Fruit fly (Drosophila melanogaster) whole organism, embryonic: ENCODE measurements around the gene Top3alpha.

Experiments
- Abd-B ChIP-seq: fragments of 200-800 bp; sonication (Bioruptor generic); optimal IDR thresholded peaks from 2 replicates; lab custom pipeline; 2018; ENCODE audit warnings: missing biosample characterization, mild to moderate bottlenecking, missing genetic modification characterization, moderate library complexity
- Atf6 ChIP-seq: fragments of 200-800 bp; sonication (Bioruptor generic); IDR thresholded peaks from 2 replicates; pipeline ENCODE4 v1.3.6; 2022; ENCODE audit warnings: missing biosample characterization, missing genetic modification characterization
- BtbVII ChIP-seq: fragments of 200-800 bp; sonication (Bioruptor generic); optimal IDR thresholded peaks from 3 replicates; lab custom pipeline; 2017; ENCODE audit warnings: missing biosample characterization, mild to moderate bottlenecking, missing genetic modification characterization
- CG10321 ChIP-seq: fragments of 200-800 bp; sonication (Bioruptor generic); IDR thresholded peaks from 2 replicates; pipeline ENCODE4 v1.3.6; 2022; ENCODE audit warnings: missing biosample characterization, missing genetic modification characterization
- CG12942 ChIP-seq: fragments of 200-800 bp; sonication (Bioruptor generic); optimal IDR thresholded peaks from 3 replicates; lab custom pipeline; 2016; ENCODE audit warnings: missing biosample characterization, missing genetic modification characterization
- CG13894 ChIP-seq: fragments of 200-800 bp; sonication (Bioruptor generic); optimal IDR thresholded peaks from 3 replicates; lab custom pipeline; 2018; ENCODE audit warnings: missing biosample characterization, mild to moderate bottlenecking, missing genetic modification characterization, moderate library complexity
- CG15601 ChIP-seq: fragments of 200-800 bp; sonication (Bioruptor generic); optimal IDR thresholded peaks from 3 replicates; lab custom pipeline; 2019; ENCODE audit warnings: missing biosample characterization, mild to moderate bottlenecking, missing genetic modification characterization, moderate library complexity
- CG1603 ChIP-seq: fragments of 200-800 bp; sonication (Bioruptor generic); optimal IDR thresholded peaks from 2 replicates; lab custom pipeline; 2019; ENCODE audit warnings: missing biosample characterization, mild to moderate bottlenecking, missing genetic modification characterization, moderate library complexity
- CG18619 ChIP-seq: fragments of 200-800 bp; sonication (Bioruptor generic); optimal IDR thresholded peaks from 3 replicates; lab custom pipeline; 2017; ENCODE audit warnings: missing biosample characterization, mild to moderate bottlenecking, missing genetic modification characterization
- CG2199 ChIP-seq: fragments of 200-800 bp; sonication (Bioruptor generic); IDR thresholded peaks from 3 replicates; pipeline ENCODE4 v1.3.6; 2022; ENCODE audit warnings: missing biosample characterization, missing genetic modification characterization
- CG3163 ChIP-seq: fragments of 200-800 bp; sonication (Bioruptor generic); optimal IDR thresholded peaks from 3 replicates; lab custom pipeline; 2016; ENCODE audit warnings: missing biosample characterization, missing genetic modification characterization
- CG32767 ChIP-seq: fragments of 200-800 bp; sonication (Bioruptor generic); IDR thresholded peaks from 2 replicates; pipeline ENCODE4 v1.3.6; 2022; ENCODE audit warnings: missing biosample characterization, missing genetic modification characterization
- CG34376 ChIP-seq: fragments of 200-800 bp; sonication (Bioruptor generic); optimal IDR thresholded peaks from 2 replicates; lab custom pipeline; 2018; ENCODE audit warnings: missing biosample characterization, mild to moderate bottlenecking, missing genetic modification characterization
- CG34422 ChIP-seq: fragments of 200-800 bp; sonication (Bioruptor generic); IDR thresholded peaks from 3 replicates; pipeline ENCODE4 v1.3.6; 2022; ENCODE audit warnings: missing biosample characterization, missing genetic modification characterization
- CG4617 ChIP-seq: fragments of 200-800 bp; sonication (Bioruptor generic); optimal IDR thresholded peaks from 3 replicates; lab custom pipeline; 2016; ENCODE audit warnings: missing biosample characterization, missing genetic modification characterization, borderline replicate concordance
- CG5180 ChIP-seq: fragments of 200-800 bp; sonication (Bioruptor generic); optimal IDR thresholded peaks from 3 replicates; lab custom pipeline; 2017; ENCODE audit warnings: missing biosample characterization, missing genetic modification characterization, mild to moderate bottlenecking, moderate library complexity, missing genetic modification reagents
- CG6689 ChIP-seq: fragments of 200-800 bp; sonication (Bioruptor generic); IDR thresholded peaks from 2 replicates; pipeline ENCODE4 v1.3.6; 2022; ENCODE audit warnings: missing biosample characterization, missing genetic modification characterization
- CrebB ChIP-seq: fragments of 200-800 bp; sonication (Bioruptor generic); optimal IDR thresholded peaks from 3 replicates; lab custom pipeline; 2018; ENCODE audit warnings: missing biosample characterization, mild to moderate bottlenecking, missing genetic modification characterization
- D ChIP-seq, 2 experiments: fragments of 200-800 bp in 1 of 2; fragments of >200 bp in 1 of 2; sonication (Bioruptor generic) in 1 of 2; optimal IDR thresholded peaks; 2 replicates in 1 of 2; 3 replicates in 1 of 2; lab custom pipeline; 2017; ENCODE audit warnings: mild to moderate bottlenecking in 1 of 2, missing biosample characterization in 1 of 2, missing genetic modification characterization in 1 of 2, missing genetic modification reagents in 1 of 2
- Dbx ChIP-seq: fragments of 200-800 bp; sonication (Bioruptor generic); IDR thresholded peaks from 3 replicates; pipeline ENCODE4 v1.3.6; 2022; ENCODE audit warnings: missing biosample characterization, missing genetic modification characterization
- Deaf1 ChIP-seq: fragments of 200-800 bp; optimal IDR thresholded peaks from 3 replicates; lab custom pipeline; 2019; ENCODE audit warnings: missing biosample characterization, mild to moderate bottlenecking, missing genetic modification characterization, moderate library complexity
- Eip74EF ChIP-seq, 2 experiments: fragments of 200-800 bp in 1 of 2; fragments of >200 bp in 1 of 2; sonication (Bioruptor generic) in 1 of 2; optimal IDR thresholded peaks; 2 replicates each; lab custom pipeline; 2017 to 2019; ENCODE audit warnings: missing biosample characterization in 2 of 2, missing genetic modification characterization in 2 of 2, mild to moderate bottlenecking in 1 of 2, moderate library complexity in 1 of 2
- Hr3 ChIP-seq: fragments of 200-800 bp; sonication (Bioruptor generic); optimal IDR thresholded peaks from 3 replicates; lab custom pipeline; 2016; ENCODE audit warnings: missing biosample characterization, missing genetic modification characterization
- Kr ChIP-seq: fragments of 200-800 bp; sonication (Bioruptor generic); optimal IDR thresholded peaks from 2 replicates; lab custom pipeline; 2017; ENCODE audit warnings: missing biosample characterization, mild to moderate bottlenecking, missing genetic modification characterization
- Lim3 ChIP-seq: fragments of 200-800 bp; sonication (Bioruptor generic); IDR thresholded peaks from 2 replicates; pipeline ENCODE4 v1.3.6; 2022; ENCODE audit warnings: missing biosample characterization, missing genetic modification characterization
- Med ChIP-seq: fragments of 200-800 bp; sonication (Bioruptor generic); peaks from one replicate; lab custom pipeline; 2016; ENCODE audit warnings: missing biosample characterization, missing genetic modification characterization, mild to moderate bottlenecking, inconsistent platforms, moderate library complexity
- Taf1 ChIP-seq: fragments of 200-800 bp; sonication (Bioruptor generic); IDR thresholded peaks from 2 replicates; pipeline ENCODE4 v1.3.6; 2022; ENCODE audit warnings: missing biosample characterization, missing genetic modification characterization
- Trl ChIP-seq, 3 experiments: fragments of >200 bp in 2 of 3; fragments of 200-800 bp in 1 of 3; sonication (Bioruptor generic) in 1 of 3; optimal IDR thresholded peaks; 2 replicates in 1 of 3; 3 replicates in 2 of 3; lab custom pipeline; 2016 to 2017; ENCODE audit warnings: missing biosample characterization in 1 of 3, missing genetic modification characterization in 1 of 3
- amos ChIP-seq: fragments of 200-800 bp; sonication (Bioruptor generic); IDR thresholded peaks from 2 replicates; pipeline ENCODE4 v1.3.6; 2022; ENCODE audit warnings: missing biosample characterization, missing genetic modification characterization; ENCODE audit not compliant: partially characterized antibody
- ato ChIP-seq: fragments of 200-800 bp; sonication (Bioruptor generic); IDR thresholded peaks from 2 replicates; pipeline ENCODE4 v1.3.6; 2022; ENCODE audit warnings: missing biosample characterization, missing genetic modification characterization; ENCODE audit not compliant: partially characterized antibody
- bcd ChIP-seq: fragments of 200-800 bp; sonication (Bioruptor generic); optimal IDR thresholded peaks from 2 replicates; lab custom pipeline; 2017; ENCODE audit warnings: missing biosample characterization, mild to moderate bottlenecking, missing genetic modification characterization
- chinmo ChIP-seq: fragments of 200-800 bp; sonication (Bioruptor generic); IDR thresholded peaks from 4 replicates; pipeline ENCODE4 v1.3.6; 2022; ENCODE audit warnings: missing biosample characterization, missing genetic modification characterization; ENCODE audit not compliant: partially characterized antibody
- crp ChIP-seq, 2 experiments: fragments of 200-800 bp; sonication (Bioruptor generic); optimal IDR thresholded peaks; 2 replicates in 1 of 2; 3 replicates in 1 of 2; lab custom pipeline; 2017; ENCODE audit warnings: missing biosample characterization in 2 of 2, missing genetic modification characterization in 2 of 2, mild to moderate bottlenecking in 1 of 2, moderate library complexity in 1 of 2
- dmrt99B ChIP-seq: fragments of 200-800 bp; sonication (Bioruptor generic); optimal IDR thresholded peaks from 2 replicates; lab custom pipeline; 2018; ENCODE audit warnings: missing biosample characterization, mild to moderate bottlenecking, missing genetic modification characterization, moderate library complexity
- esg ChIP-seq: fragments of 200-800 bp; sonication (Bioruptor generic); conservative IDR thresholded peaks from 2 replicates; pipeline ENCODE4 v1.3.6; 2022; ENCODE audit warnings: missing biosample characterization, missing genetic modification characterization
- eve ChIP-seq, 2 experiments: fragments of >200 bp; optimal IDR thresholded peaks; 2 replicates each; lab custom pipeline; 2017; ENCODE audit warnings: missing biosample characterization in 2 of 2, missing genetic modification characterization in 2 of 2
- exex ChIP-seq: fragments of 200-800 bp; sonication (Bioruptor generic); optimal IDR thresholded peaks from 4 replicates; lab custom pipeline; 2018; ENCODE audit warnings: missing biosample characterization, mild to moderate bottlenecking, missing genetic modification characterization, moderate library complexity
- kay ChIP-seq: fragments of 200-800 bp; sonication (Bioruptor generic); optimal IDR thresholded peaks from 2 replicates; lab custom pipeline; 2016; ENCODE audit warnings: missing biosample characterization, missing genetic modification characterization
- kni ChIP-seq: fragments of 200-800 bp; sonication (Bioruptor generic); optimal IDR thresholded peaks from 3 replicates; lab custom pipeline; 2017; ENCODE audit warnings: mild to moderate bottlenecking, missing biosample characterization, missing genetic modification reagents, missing genetic modification characterization
- knrl ChIP-seq: fragments of 200-800 bp; sonication (Bioruptor generic); IDR thresholded peaks from 3 replicates; pipeline ENCODE4 v1.3.6; 2022; ENCODE audit warnings: missing biosample characterization, missing genetic modification characterization; ENCODE audit not compliant: partially characterized antibody
- nom ChIP-seq: fragments of 200-800 bp; sonication (Bioruptor generic); optimal IDR thresholded peaks from 2 replicates; lab custom pipeline; 2017; ENCODE audit warnings: missing biosample characterization, missing genetic modification characterization, mild to moderate bottlenecking, moderate library complexity, missing genetic modification reagents
- pho ChIP-seq: fragments of 200-800 bp; sonication (Bioruptor generic); optimal IDR thresholded peaks from 2 replicates; lab custom pipeline; 2016; ENCODE audit warnings: missing biosample characterization, missing genetic modification characterization
- sd ChIP-seq: fragments of 200-800 bp; sonication (Bioruptor generic); optimal IDR thresholded peaks from 3 replicates; lab custom pipeline; 2018; ENCODE audit warnings: missing biosample characterization, mild to moderate bottlenecking, missing genetic modification characterization, moderate library complexity
- sens ChIP-seq: fragments of 200-800 bp; sonication (Bioruptor generic); peaks from one replicate; lab custom pipeline; 2016; ENCODE audit warnings: missing biosample characterization, missing genetic modification characterization
- sug ChIP-seq: fragments of 200-800 bp; optimal IDR thresholded peaks from 2 replicates; lab custom pipeline; 2019; ENCODE audit warnings: missing biosample characterization, mild to moderate bottlenecking, missing genetic modification characterization, moderate library complexity
- tio ChIP-seq: fragments of 200-800 bp; sonication (Bioruptor generic); optimal IDR thresholded peaks from 2 replicates; lab custom pipeline; 2017; ENCODE audit warnings: missing biosample characterization, missing genetic modification characterization, inconsistent platforms
- trh ChIP-seq: fragments of 200-800 bp; sonication (Bioruptor generic); optimal IDR thresholded peaks from 2 replicates; lab custom pipeline; 2016; ENCODE audit warnings: missing biosample characterization, missing genetic modification characterization
- wek ChIP-seq: fragments of 200-800 bp; sonication (Bioruptor generic); optimal IDR thresholded peaks from 3 replicates; lab custom pipeline; 2018; ENCODE audit warnings: missing biosample characterization, mild to moderate bottlenecking, missing genetic modification characterization, moderate library complexity

Gene Top3alpha

dm6 chr2L:19548158-19548557 lies 50.2 kb downstream of the Top3alpha start, which contains the start of gene Tep4 (continued):
- TF ChIP-seq CG2199 (GFP tag; lab: Robert Waterston, UW) (0 out of 3 replicates have a peak, but pooled peaks have one; percentile 6), kay (GFP tag; lab: Kevin White, UChicago) (peak; percentile 56), Deaf1 (peak; percentile 40), CrebB (tag; lab: Kevin White, UChicago) (peak; percentile 54), Trl (optimal IDR thresholded peaks at IDR 0.05; lab: Kevin White, UChicago) (peak; percentile 59 to 87), Trl (GFP tag; optimal IDR thresholded peaks at IDR 0.05; lab: Kevin White, UChicago) (no peak), chinmo (GFP tag; lab: Robert Waterston, UW) (peak; percentile 92; the same call in 3 of the 4 replicates), Med (GFP tag; lab: Kevin White, UChicago) (peak; percentile 44), BtbVII (GFP tag; lab: Kevin White, UChicago) (peak; percentile 86), crp (GFP tag; optimal IDR thresholded peaks at IDR 0.05; lab: Kevin White, UChicago) (peak in 1 of 2 experiments; percentile 44), wek (GFP tag; lab: Kevin White, UChicago) (peak; percentile 23), sd (tag; lab: Kevin White, UChicago) (peak; percentile 14), esg (no peak), sens (GFP tag; lab: Kevin White, UChicago) (peak; percentile 78), eve (GFP tag; optimal IDR thresholded peaks at IDR 0.05; lab: Kevin White, UChicago) (peak in 1 of 2 experiments; percentile 38), CG4617 (no peak), CG13894 (tag; lab: Kevin White, UChicago) (peak; percentile 29), exex (tag; lab: Kevin White, UChicago) (peak; percentile 36)

- no peak for TF ChIP-seq bcd (GFP tag; lab: Kevin White, UChicago)
- no peak for TF ChIP-seq Eip74EF (GFP tag; optimal IDR thresholded peaks at IDR 0.05; lab: Kevin White, UChicago)
- no peak for TF ChIP-seq CG1603 (tag; lab: Kevin White, UChicago)
- peak; percentile 42; the same call in 1 of the 2 replicates for TF ChIP-seq Atf6 (GFP tag; lab: Robert Waterston, UW)
- TF ChIP-seq tio (GFP tag; lab: Kevin White, UChicago), result no peak
- no peak for TF ChIP-seq CG32767
- peak; percentile 46; the same call in 1 of the 3 replicates for TF ChIP-seq Dbx
- TF ChIP-seq Kr, result no peak
- no peak for TF ChIP-seq D (optimal IDR thresholded peaks at IDR 0.05; lab: Kevin White, UChicago)
- TF ChIP-seq D (GFP tag; optimal IDR thresholded peaks at IDR 0.05; lab: Kevin White, UChicago), result no peak
- no peak; the same call in 1 of the 2 replicates for TF ChIP-seq amos (GFP tag; lab: Robert Waterston, UW)
- no peak for TF ChIP-seq CG10321
- peak; percentile 44; the same call in 1 of the 3 replicates for TF ChIP-seq CG34422 (GFP tag; lab: Robert Waterston, UW)
- TF ChIP-seq kni (GFP tag; lab: Kevin White, UChicago), result peak; percentile 88
- no peak for TF ChIP-seq Abd-B (GFP tag; lab: Kevin White, UChicago)
- TF ChIP-seq CG3163 (GFP tag; lab: Kevin White, UChicago), result no peak
- peak; percentile 78 for TF ChIP-seq nom (GFP tag; lab: Kevin White, UChicago)
- no peak for TF ChIP-seq CG6689 (GFP tag; lab: Robert Waterston, UW)
- no peak for TF ChIP-seq Taf1 (GFP tag; lab: Robert Waterston, UW)
- no peak for TF ChIP-seq Hr3 (GFP tag; lab: Kevin White, UChicago)
- TF ChIP-seq ato, result no peak
- TF ChIP-seq CG34376 (GFP tag; lab: Kevin White, UChicago), result peak; percentile 92
- TF ChIP-seq Lim3 (GFP tag; lab: Robert Waterston, UW), result no peak
- TF ChIP-seq knrl, result no peak
- TF ChIP-seq CG12942 (GFP tag; lab: Kevin White, UChicago), result no peak
- TF ChIP-seq trh (GFP tag; lab: Kevin White, UChicago), result no peak
- peak; percentile 72 for TF ChIP-seq sug (tag; lab: Kevin White, UChicago)
- TF ChIP-seq pho (GFP tag; lab: Kevin White, UChicago), result peak; percentile 10
- TF ChIP-seq Deaf1, result peak; percentile 95
- TF ChIP-seq CG5180, result peak; percentile 92
- no peak for TF ChIP-seq CG18619 (GFP tag; lab: Kevin White, UChicago)
- TF ChIP-seq CG15601 (tag; lab: Kevin White, UChicago), result no peak
- no peak for TF ChIP-seq dmrt99B (tag; lab: Kevin White, UChicago)
Observed at dm6 chr2L:19549412-19549811, 51.4 kb downstream of the Top3alpha start.
